Worm (Caenorhabditis elegans) whole organism, L3 larva: ENCODE data around the gene srlf-17.

ENCODE experiments used
- R02D3.7 ChIP-seq: fragments of 150-350 bp; optimal IDR thresholded peaks from 2 replicates; lab custom pipeline; 2014; ENCODE audit warnings: missing biosample characterization, missing genetic modification characterization
- aly-2 ChIP-seq: fragments of 150-350 bp; optimal IDR thresholded peaks from 2 replicates; lab custom pipeline; 2014; ENCODE audit warnings: missing biosample characterization, missing genetic modification characterization
- ama-1 ChIP-seq: fragments of 150-350 bp; optimal IDR thresholded peaks from 2 replicates; lab custom pipeline; 2018
- ceh-16 ChIP-seq: sonication (generic microtip); optimal IDR thresholded peaks from 2 replicates; lab custom pipeline; 2017; ENCODE audit warnings: missing biosample characterization, missing genetic modification characterization
- ceh-28 ChIP-seq: fragments of 150-350 bp; optimal IDR thresholded peaks from 2 replicates; lab custom pipeline; 2014; ENCODE audit warnings: missing biosample characterization, missing genetic modification reagents, missing genetic modification characterization
- ceh-82 ChIP-seq: fragments of 150-350 bp; optimal IDR thresholded peaks from 2 replicates; lab custom pipeline; 2014; ENCODE audit warnings: missing biosample characterization, missing genetic modification characterization
- ceh-9 ChIP-seq: sonication (generic microtip); optimal IDR thresholded peaks from 2 replicates; lab custom pipeline; 2018; ENCODE audit warnings: missing biosample characterization, missing genetic modification characterization
- daf-12 ChIP-seq: fragments of 150-350 bp; optimal IDR thresholded peaks from 2 replicates; lab custom pipeline; 2014; ENCODE audit warnings: missing biosample characterization, missing genetic modification reagents, missing genetic modification characterization
- egl-27 ChIP-seq: sonication (generic microtip); optimal IDR thresholded peaks from 4 replicates; lab custom pipeline; 2017; ENCODE audit warnings: missing biosample characterization, missing genetic modification reagents, missing genetic modification characterization
- egl-5 ChIP-seq: fragments of 150-350 bp; optimal IDR thresholded peaks from 2 replicates; lab custom pipeline; 2017; ENCODE audit warnings: missing biosample characterization, missing genetic modification reagents, missing genetic modification characterization, inconsistent platforms
- elt-2 ChIP-seq: sonication (generic microtip); optimal IDR thresholded peaks from 2 replicates; lab custom pipeline; 2016; ENCODE audit warnings: missing genetic modification reagents, mild to moderate bottlenecking, missing genetic modification characterization, missing compliant biosample characterization
- elt-3 ChIP-seq, 3 experiments: fragments of 150-350 bp in 1 of 3; sonication (generic microtip) in 2 of 3; optimal IDR thresholded peaks; 2 replicates in 2 of 3; 4 replicates in 1 of 3; lab custom pipeline; 2014 to 2017; ENCODE audit warnings: missing biosample characterization in 3 of 3, missing genetic modification characterization in 3 of 3
- fkh-10 ChIP-seq: sonication (generic microtip); optimal IDR thresholded peaks from 2 replicates; lab custom pipeline; 2017; ENCODE audit warnings: missing biosample characterization, missing genetic modification reagents, missing genetic modification characterization
- fkh-2 ChIP-seq: fragments of 150-350 bp; optimal IDR thresholded peaks from 2 replicates; lab custom pipeline; 2014; ENCODE audit warnings: missing biosample characterization, missing genetic modification reagents, missing genetic modification characterization
- fos-1 ChIP-seq: fragments of 150-350 bp; optimal IDR thresholded peaks from 2 replicates; lab custom pipeline; 2014; ENCODE audit warnings: missing biosample characterization, missing genetic modification characterization
- jun-1 ChIP-seq: fragments of 150-350 bp; optimal IDR thresholded peaks from 2 replicates; lab custom pipeline; 2014; ENCODE audit warnings: missing biosample characterization, missing genetic modification reagents, missing genetic modification characterization
- lin-15B ChIP-seq: fragments of 150-350 bp; optimal IDR thresholded peaks from 2 replicates; lab custom pipeline; 2014; ENCODE audit warnings: missing biosample characterization, missing genetic modification characterization
- lin-39 ChIP-seq: fragments of 150-350 bp; optimal IDR thresholded peaks from 2 replicates; lab custom pipeline; 2018; ENCODE audit warnings: missing biosample characterization, missing genetic modification reagents, missing genetic modification characterization
- lsy-12 ChIP-seq: sonication (generic microtip); optimal IDR thresholded peaks from 2 replicates; lab custom pipeline; 2016; ENCODE audit warnings: mild to moderate bottlenecking, missing genetic modification characterization, missing compliant biosample characterization
- mdl-1 ChIP-seq: fragments of 150-350 bp; optimal IDR thresholded peaks from 2 replicates; lab custom pipeline; 2014; ENCODE audit warnings: missing biosample characterization, missing genetic modification characterization
- mml-1 ChIP-seq: fragments of 150-350 bp; sonication (generic microtip); optimal IDR thresholded peaks from 3 replicates; lab custom pipeline; 2014; ENCODE audit warnings: missing biosample characterization, missing genetic modification characterization
- nfya-1 ChIP-seq: sonication (generic microtip); optimal IDR thresholded peaks from 2 replicates; lab custom pipeline; 2017; ENCODE audit warnings: missing genetic modification characterization, mild to moderate bottlenecking, missing compliant biosample characterization, antibody characterized with exemption, moderate library complexity; ENCODE audit not compliant: insufficient read depth
- nhr-11 ChIP-seq: fragments of 150-350 bp; optimal IDR thresholded peaks from 2 replicates; lab custom pipeline; 2014; ENCODE audit warnings: missing biosample characterization, missing genetic modification characterization
- nhr-12 ChIP-seq: fragments of 150-350 bp; optimal IDR thresholded peaks from 2 replicates; lab custom pipeline; 2014; ENCODE audit warnings: missing biosample characterization, missing genetic modification characterization
- nhr-237 ChIP-seq: fragments of 150-350 bp; optimal IDR thresholded peaks from 2 replicates; lab custom pipeline; 2014; ENCODE audit warnings: missing biosample characterization, missing genetic modification characterization
- nhr-28 ChIP-seq: fragments of 150-350 bp; optimal IDR thresholded peaks from 2 replicates; lab custom pipeline; 2014; ENCODE audit warnings: missing biosample characterization, missing genetic modification characterization
- nhr-43 ChIP-seq: sonication (generic microtip); optimal IDR thresholded peaks from 2 replicates; lab custom pipeline; 2016; ENCODE audit warnings: mild to moderate bottlenecking, missing genetic modification characterization, missing compliant biosample characterization; ENCODE audit not compliant: poor library complexity, severe bottlenecking
- nhr-77 ChIP-seq: fragments of 150-350 bp; optimal IDR thresholded peaks from 2 replicates; lab custom pipeline; 2014; ENCODE audit warnings: missing biosample characterization, missing genetic modification characterization
- pha-4 ChIP-seq: fragments of 150-350 bp; optimal IDR thresholded peaks from 2 replicates; lab custom pipeline; 2014; ENCODE audit warnings: missing biosample characterization, missing genetic modification reagents, missing genetic modification characterization
- skn-1 ChIP-seq: fragments of 150-350 bp; optimal IDR thresholded peaks from 2 replicates; lab custom pipeline; 2014; ENCODE audit warnings: missing biosample characterization, missing genetic modification characterization
- snpc-4 ChIP-seq: fragments of 150-350 bp; optimal IDR thresholded peaks from 2 replicates; lab custom pipeline; 2014; ENCODE audit warnings: missing biosample characterization, missing genetic modification characterization
- tbx-2 ChIP-seq: sonication (generic microtip); optimal IDR thresholded peaks from 2 replicates; lab custom pipeline; 2016; ENCODE audit warnings: mild to moderate bottlenecking, missing genetic modification characterization, missing compliant biosample characterization
- unc-39 ChIP-seq: sonication (generic microtip); optimal IDR thresholded peaks from 4 replicates; lab custom pipeline; 2017; ENCODE audit warnings: missing biosample characterization, missing genetic modification characterization
- unc-62 ChIP-seq: fragments of 150-350 bp; sonication (generic microtip); optimal IDR thresholded peaks from 4 replicates; lab custom pipeline; 2014; ENCODE audit warnings: missing biosample characterization, missing genetic modification reagents, missing genetic modification characterization
- zag-1 ChIP-seq: fragments of 150-350 bp; optimal IDR thresholded peaks from 2 replicates; lab custom pipeline; 2014; ENCODE audit warnings: missing biosample characterization, missing genetic modification characterization
- ztf-4 ChIP-seq: fragments of 150-350 bp; optimal IDR thresholded peaks from 2 replicates; lab custom pipeline; 2014; ENCODE audit warnings: missing biosample characterization, missing genetic modification characterization

srlf-17 gene

DNA sequence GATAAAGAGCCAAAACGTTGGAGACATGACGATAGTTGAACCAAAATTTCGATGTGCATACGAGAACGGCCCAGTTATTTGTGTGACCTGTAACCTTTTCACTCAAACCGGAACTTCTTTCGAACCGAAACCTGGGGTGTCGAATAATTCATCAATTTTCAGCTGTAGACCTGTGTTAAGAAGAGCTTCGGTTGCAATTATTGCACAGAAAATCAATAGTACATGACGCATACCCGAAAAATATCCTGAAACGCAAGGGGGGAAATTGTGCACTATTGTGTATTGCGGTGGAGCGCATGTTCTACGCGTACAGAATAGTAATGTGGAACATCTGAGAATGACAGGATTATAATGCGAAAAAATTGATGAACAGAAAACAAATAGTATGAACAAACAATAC lies 7.3 kb upstream of the srlf-17 start, which contains the start of gene pigk-1:
Gene pigk-1 (minus strand): TSS at position 248 of the 400 bp plus-strand sequence.
- no peak for TF ChIP-seq fkh-10 (GFP tag; lab: Kevin White, UChicago)
- TF ChIP-seq unc-39 (tag; lab: Kevin White, UChicago): no peak
- no peak for TF ChIP-seq mml-1 (tag; lab: Kevin White, UChicago)
- TF ChIP-seq nhr-43 (tag; lab: Kevin White, UChicago): peak; percentile 24
- no peak for TF ChIP-seq nhr-11 (tag; lab: Kevin White, UChicago)
- no peak for TF ChIP-seq ceh-82 (tag; lab: Kevin White, UChicago)
- TF ChIP-seq lin-39 (tag; lab: Kevin White, UChicago): no peak
- no peak for TF ChIP-seq jun-1 (tag; lab: Kevin White, UChicago)
- no peak for TF ChIP-seq fkh-2 (tag; lab: Kevin White, UChicago)
- TF ChIP-seq unc-62: no peak
- TF ChIP-seq ceh-16 (tag; lab: Kevin White, UChicago): no peak
- peak; percentile 9 for TF ChIP-seq ama-1
- TF ChIP-seq ceh-28 (tag; lab: Kevin White, UChicago): no peak
- no peak for TF ChIP-seq ceh-9 (tag; lab: Kevin White, UChicago)
- TF ChIP-seq nfya-1 (tag; lab: Kevin White, UChicago): no peak
- TF ChIP-seq nhr-237 (tag; lab: Kevin White, UChicago): no peak
- TF ChIP-seq R02D3.7 (tag; lab: Kevin White, UChicago): peak; percentile 15
- no peak for TF ChIP-seq elt-2 (tag; lab: Kevin White, UChicago)
- TF ChIP-seq, all 47 proteins: peak for 3

DNA sequence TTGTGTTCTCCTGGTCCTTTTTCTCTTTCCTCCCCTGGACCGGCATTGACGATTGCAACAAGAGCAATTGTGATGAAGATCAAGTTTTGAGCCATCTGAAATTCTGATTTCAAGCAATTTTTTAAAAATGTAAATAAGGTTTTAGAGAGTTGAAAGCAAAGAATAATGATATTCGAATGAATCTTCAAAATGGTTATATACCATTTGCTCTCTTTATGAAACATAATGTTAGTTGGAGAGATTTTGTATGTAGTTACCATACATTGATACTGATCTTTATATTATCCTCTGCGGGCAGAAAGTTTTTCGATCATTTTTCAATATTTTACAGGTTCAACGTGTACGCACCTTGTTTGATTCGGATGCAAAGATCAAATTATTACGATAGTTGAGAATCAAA lies 3.2 kb upstream of the srlf-17 start, which contains the start of gene srlf-24:
Gene srlf-24 (minus strand): TSS at position 101 of the 400 bp plus-strand sequence.
- TF ChIP-seq lsy-12 (tag; lab: Kevin White, UChicago): no peak
- TF ChIP-seq tbx-2 (tag; lab: Kevin White, UChicago): no peak
- no peak for TF ChIP-seq ceh-9 (tag; lab: Kevin White, UChicago)
- TF ChIP-seq elt-3 (tag; optimal IDR thresholded peaks at IDR 0.05; lab: Kevin White, UChicago): no peak
- TF ChIP-seq zag-1 (tag; lab: Kevin White, UChicago): no peak
- TF ChIP-seq fkh-10 (GFP tag; lab: Kevin White, UChicago): no peak
- TF ChIP-seq nhr-12 (tag; lab: Kevin White, UChicago): no peak
- TF ChIP-seq nfya-1 (tag; lab: Kevin White, UChicago): no peak
- no peak for TF ChIP-seq ceh-28 (tag; lab: Kevin White, UChicago)
- no peak for TF ChIP-seq fos-1 (tag; lab: Kevin White, UChicago)
- no peak for TF ChIP-seq egl-5 (tag; lab: Kevin White, UChicago)
- no peak for TF ChIP-seq aly-2 (tag; lab: Kevin White, UChicago)
- no peak for TF ChIP-seq nhr-28
- no peak for TF ChIP-seq lin-39 (tag; lab: Kevin White, UChicago)
- no peak for TF ChIP-seq snpc-4 (tag; lab: Kevin White, UChicago)
- TF ChIP-seq mdl-1 (tag; lab: Kevin White, UChicago): no peak
- TF ChIP-seq ama-1: no peak
- TF ChIP-seq pha-4 (tag; lab: Kevin White, UChicago): no peak

DNA sequence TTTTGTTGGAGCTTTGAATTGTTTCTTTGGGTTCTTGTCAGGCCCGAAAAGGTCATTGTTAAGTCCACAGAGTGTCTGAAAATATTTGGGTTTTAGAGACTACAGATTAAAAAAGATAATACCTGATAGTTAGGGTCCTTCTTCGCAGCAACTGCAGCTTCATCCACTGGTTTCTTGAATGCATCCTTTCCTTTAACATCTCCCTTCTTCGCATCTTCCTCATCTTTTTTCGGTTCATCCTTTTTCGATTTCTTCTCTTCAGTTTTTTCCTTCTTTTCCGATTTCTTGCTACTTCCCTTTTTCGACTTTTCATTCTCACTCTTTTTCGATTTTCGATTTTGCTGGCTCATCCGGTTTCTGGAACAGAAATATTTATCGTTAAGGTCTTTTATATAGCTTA lies 993 bp upstream of the srlf-17 start:
- TF ChIP-seq zag-1 (tag; lab: Kevin White, UChicago) (no peak), R02D3.7 (tag; lab: Kevin White, UChicago) (no peak), nhr-28 (no peak), nhr-43 (tag; lab: Kevin White, UChicago) (no peak), egl-27 (tag; lab: Kevin White, UChicago) (no peak), fkh-2 (tag; lab: Kevin White, UChicago) (no peak), elt-3 (tag; optimal IDR thresholded peaks at IDR 0.05; lab: Kevin White, UChicago) (no peak), nhr-77 (tag; lab: Kevin White, UChicago) (no peak), snpc-4 (tag; lab: Kevin White, UChicago) (no peak), nfya-1 (tag; lab: Kevin White, UChicago) (no peak), unc-62 (no peak), lin-15B (tag; lab: Kevin White, UChicago) (no peak), skn-1 (no peak), lsy-12 (tag; lab: Kevin White, UChicago) (no peak), nhr-12 (tag; lab: Kevin White, UChicago) (no peak), daf-12 (tag; lab: Kevin White, UChicago) (no peak), ztf-4 (no peak), ceh-9 (tag; lab: Kevin White, UChicago) (no peak), tbx-2 (tag; lab: Kevin White, UChicago) (no peak)
